Worm (Caenorhabditis elegans): ENCODE results near the gene srt-69.

ce11 chrV:5228513-5228912 is 37.0 kb downstream of the srt-69 start:
- TF ChIP-seq ceh-63 (GFP tag; optimal IDR thresholded peaks at IDR 0.05) (no peak), snpc-4 (tag; optimal IDR thresholded peaks at IDR 0.05) (no peak), nhr-12 (tag; optimal IDR thresholded peaks at IDR 0.05) (no peak), nhr-71 (tag; optimal IDR thresholded peaks at IDR 0.05) (peak; percentile 10), lin-13 (GFP tag; optimal IDR thresholded peaks at IDR 0.05) (no peak), egl-13 (tag; optimal IDR thresholded peaks at IDR 0.05) (no peak), ztf-11 (tag; optimal IDR thresholded peaks at IDR 0.05) (no peak), pag-3 (tag; optimal IDR thresholded peaks at IDR 0.05; ENCODE audit: borderline replicate concordance, insufficient read depth) (no peak), sox-4 (tag; optimal IDR thresholded peaks at IDR 0.05) (no peak), elt-3 (tag; optimal IDR thresholded peaks at IDR 0.05) (no peak), fos-1 (tag; optimal IDR thresholded peaks at IDR 0.05) (no peak), lin-39 (tag; optimal IDR thresholded peaks at IDR 0.05) (no peak), elt-2 (tag; optimal IDR thresholded peaks at IDR 0.05) (no peak), skn-1 (tag; optimal IDR thresholded peaks at IDR 0.05) (no peak)
